Worm (Caenorhabditis elegans) whole organism, late embryonic: ENCODE data around the gene bar-1.

Experiments used
- Y22D7AL.16 ChIP-seq: sonication (generic microtip); optimal IDR thresholded peaks from 2 replicates; lab custom pipeline; 2016; ENCODE audit warnings: missing genetic modification characterization, missing compliant biosample characterization
- ceh-22 ChIP-seq: sonication (generic microtip); optimal IDR thresholded peaks from 2 replicates; lab custom pipeline; 2017; ENCODE audit warnings: missing biosample characterization, missing genetic modification characterization
- dve-1 ChIP-seq: sonication (generic microtip); optimal IDR thresholded peaks from 2 replicates; lab custom pipeline; 2017; ENCODE audit warnings: antibody characterized with exemption, mild to moderate bottlenecking, missing genetic modification characterization, missing compliant biosample characterization
- mec-3 ChIP-seq: sonication (generic microtip); optimal IDR thresholded peaks from 2 replicates; lab custom pipeline; 2016; ENCODE audit warnings: borderline replicate concordance, missing genetic modification characterization, missing compliant biosample characterization
- pag-3 ChIP-seq: sonication (generic microtip); optimal IDR thresholded peaks from 2 replicates; lab custom pipeline; 2016; ENCODE audit warnings: missing compliant biosample characterization, missing genetic modification characterization, borderline replicate concordance
- pat-9 ChIP-seq: fragments of 200-800 bp; sonication (Bioruptor generic); optimal IDR thresholded peaks from 2 replicates; lab custom pipeline; 2018; ENCODE audit warnings: mild to moderate bottlenecking, missing genetic modification characterization, moderate library complexity, missing compliant biosample characterization
- pqm-1 ChIP-seq: sonication (generic microtip); optimal IDR thresholded peaks from 2 replicates; lab custom pipeline; 2016; ENCODE audit warnings: missing genetic modification characterization, missing compliant biosample characterization

DNA sequence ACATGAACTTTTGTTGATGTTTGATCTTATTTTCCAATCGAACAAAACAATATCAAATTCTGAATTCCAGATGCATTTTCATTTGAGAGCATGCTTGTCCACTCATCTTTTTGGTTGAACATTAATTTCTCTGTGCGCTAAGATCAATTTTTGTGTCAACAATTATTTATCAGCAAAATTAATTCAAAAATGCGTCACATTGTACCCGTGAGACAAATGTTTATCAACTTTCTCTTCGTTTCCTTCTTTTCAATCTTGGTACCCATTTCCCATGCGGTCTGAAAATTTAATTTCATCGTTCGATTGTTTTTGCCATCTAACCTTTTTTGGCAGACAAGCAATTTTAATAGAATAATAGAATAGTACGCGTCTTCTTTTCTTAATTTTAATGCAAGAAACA lies 46.4 kb downstream of the bar-1 start:
- TF ChIP-seq pqm-1 (no peak), pag-3 (tag; lab: Kevin White, UChicago) (no peak), pat-9 (tag; lab: Kevin White, UChicago) (no peak), dve-1 (tag; lab: Kevin White, UChicago) (no peak), ceh-22 (tag; lab: Kevin White, UChicago) (no peak), Y22D7AL.16 (tag; lab: Kevin White, UChicago) (no peak), mec-3 (tag; lab: Kevin White, UChicago) (no peak)
